Worm (Caenorhabditis elegans) whole organism, L3 larva: ENCODE results near the gene T20B12.5.

Experiments used
- aly-2 ChIP-seq: fragments of 150-350 bp; optimal IDR thresholded peaks from 2 replicates; lab custom pipeline; 2014; ENCODE audit warnings: missing biosample characterization, missing genetic modification characterization
- ceh-16 ChIP-seq: sonication (generic microtip); optimal IDR thresholded peaks from 2 replicates; lab custom pipeline; 2017; ENCODE audit warnings: missing biosample characterization, missing genetic modification characterization
- ceh-28 ChIP-seq: fragments of 150-350 bp; optimal IDR thresholded peaks from 2 replicates; lab custom pipeline; 2014; ENCODE audit warnings: missing biosample characterization, missing genetic modification reagents, missing genetic modification characterization
- ceh-82 ChIP-seq: fragments of 150-350 bp; optimal IDR thresholded peaks from 2 replicates; lab custom pipeline; 2014; ENCODE audit warnings: missing biosample characterization, missing genetic modification characterization
- ceh-9 ChIP-seq: sonication (generic microtip); optimal IDR thresholded peaks from 2 replicates; lab custom pipeline; 2018; ENCODE audit warnings: missing biosample characterization, missing genetic modification characterization
- daf-12 ChIP-seq: fragments of 150-350 bp; optimal IDR thresholded peaks from 2 replicates; lab custom pipeline; 2014; ENCODE audit warnings: missing biosample characterization, missing genetic modification reagents, missing genetic modification characterization
- egl-27 ChIP-seq: sonication (generic microtip); optimal IDR thresholded peaks from 4 replicates; lab custom pipeline; 2017; ENCODE audit warnings: missing biosample characterization, missing genetic modification reagents, missing genetic modification characterization
- elt-1 ChIP-seq: fragments of 150-350 bp; optimal IDR thresholded peaks from 2 replicates; lab custom pipeline; 2014; ENCODE audit warnings: missing biosample characterization, missing genetic modification characterization
- elt-2 ChIP-seq: sonication (generic microtip); optimal IDR thresholded peaks from 2 replicates; lab custom pipeline; 2016; ENCODE audit warnings: missing genetic modification reagents, mild to moderate bottlenecking, missing genetic modification characterization, missing compliant biosample characterization
- elt-3 ChIP-seq, 3 experiments: fragments of 150-350 bp in 1 of 3; sonication (generic microtip) in 2 of 3; optimal IDR thresholded peaks; 2 replicates in 2 of 3; 4 replicates in 1 of 3; lab custom pipeline; 2014 to 2017; ENCODE audit warnings: missing biosample characterization in 3 of 3, missing genetic modification characterization in 3 of 3
- eor-1 ChIP-seq, 2 experiments: fragments of 150-350 bp; optimal IDR thresholded peaks; 2 replicates each; lab custom pipeline; 2014 to 2018; ENCODE audit warnings: missing biosample characterization in 2 of 2, missing genetic modification characterization in 2 of 2
- fkh-10 ChIP-seq: sonication (generic microtip); optimal IDR thresholded peaks from 2 replicates; lab custom pipeline; 2017; ENCODE audit warnings: missing biosample characterization, missing genetic modification reagents, missing genetic modification characterization
- fos-1 ChIP-seq: fragments of 150-350 bp; optimal IDR thresholded peaks from 2 replicates; lab custom pipeline; 2014; ENCODE audit warnings: missing biosample characterization, missing genetic modification characterization
- hmg-11 ChIP-seq: sonication (generic microtip); optimal IDR thresholded peaks from 2 replicates; lab custom pipeline; 2016; ENCODE audit warnings: missing genetic modification characterization, missing compliant biosample characterization
- lin-15B ChIP-seq: fragments of 150-350 bp; optimal IDR thresholded peaks from 2 replicates; lab custom pipeline; 2014; ENCODE audit warnings: missing biosample characterization, missing genetic modification characterization
- lin-39 ChIP-seq: fragments of 150-350 bp; optimal IDR thresholded peaks from 2 replicates; lab custom pipeline; 2018; ENCODE audit warnings: missing biosample characterization, missing genetic modification reagents, missing genetic modification characterization
- lsy-12 ChIP-seq: sonication (generic microtip); optimal IDR thresholded peaks from 2 replicates; lab custom pipeline; 2016; ENCODE audit warnings: mild to moderate bottlenecking, missing genetic modification characterization, missing compliant biosample characterization
- mdl-1 ChIP-seq: fragments of 150-350 bp; optimal IDR thresholded peaks from 2 replicates; lab custom pipeline; 2014; ENCODE audit warnings: missing biosample characterization, missing genetic modification characterization
- mml-1 ChIP-seq: fragments of 150-350 bp; sonication (generic microtip); optimal IDR thresholded peaks from 3 replicates; lab custom pipeline; 2014; ENCODE audit warnings: missing biosample characterization, missing genetic modification characterization
- nfya-1 ChIP-seq: sonication (generic microtip); optimal IDR thresholded peaks from 2 replicates; lab custom pipeline; 2017; ENCODE audit warnings: missing genetic modification characterization, mild to moderate bottlenecking, missing compliant biosample characterization, antibody characterized with exemption, moderate library complexity; ENCODE audit not compliant: insufficient read depth
- nhr-12 ChIP-seq: fragments of 150-350 bp; optimal IDR thresholded peaks from 2 replicates; lab custom pipeline; 2014; ENCODE audit warnings: missing biosample characterization, missing genetic modification characterization
- nhr-23 ChIP-seq: fragments of 150-350 bp; optimal IDR thresholded peaks from 2 replicates; lab custom pipeline; 2014; ENCODE audit warnings: missing biosample characterization, missing genetic modification reagents, missing genetic modification characterization
- nhr-237 ChIP-seq: fragments of 150-350 bp; optimal IDR thresholded peaks from 2 replicates; lab custom pipeline; 2014; ENCODE audit warnings: missing biosample characterization, missing genetic modification characterization
- nhr-28 ChIP-seq: fragments of 150-350 bp; optimal IDR thresholded peaks from 2 replicates; lab custom pipeline; 2014; ENCODE audit warnings: missing biosample characterization, missing genetic modification characterization
- nhr-43 ChIP-seq: sonication (generic microtip); optimal IDR thresholded peaks from 2 replicates; lab custom pipeline; 2016; ENCODE audit warnings: mild to moderate bottlenecking, missing genetic modification characterization, missing compliant biosample characterization; ENCODE audit not compliant: poor library complexity, severe bottlenecking
- nhr-67 ChIP-seq: fragments of 150-350 bp; optimal IDR thresholded peaks from 2 replicates; lab custom pipeline; 2014; ENCODE audit warnings: missing biosample characterization, missing genetic modification characterization
- nhr-76 ChIP-seq: fragments of 150-350 bp; sonication (generic microtip); optimal IDR thresholded peaks from 5 replicates; lab custom pipeline; 2014; ENCODE audit warnings: missing biosample characterization, missing genetic modification characterization
- nhr-77 ChIP-seq: fragments of 150-350 bp; optimal IDR thresholded peaks from 2 replicates; lab custom pipeline; 2014; ENCODE audit warnings: missing biosample characterization, missing genetic modification characterization
- pha-4 ChIP-seq: fragments of 150-350 bp; optimal IDR thresholded peaks from 2 replicates; lab custom pipeline; 2014; ENCODE audit warnings: missing biosample characterization, missing genetic modification reagents, missing genetic modification characterization
- pqm-1 ChIP-seq: fragments of 150-350 bp; optimal IDR thresholded peaks from 2 replicates; lab custom pipeline; 2017; ENCODE audit warnings: missing biosample characterization, missing genetic modification characterization, inconsistent platforms
- sea-2 ChIP-seq: fragments of 150-350 bp; sonication (generic microtip); optimal IDR thresholded peaks from 4 replicates; lab custom pipeline; 2014; ENCODE audit warnings: missing biosample characterization, missing genetic modification reagents, missing genetic modification characterization
- skn-1 ChIP-seq: fragments of 150-350 bp; optimal IDR thresholded peaks from 2 replicates; lab custom pipeline; 2014; ENCODE audit warnings: missing biosample characterization, missing genetic modification characterization
- snpc-4 ChIP-seq: fragments of 150-350 bp; optimal IDR thresholded peaks from 2 replicates; lab custom pipeline; 2014; ENCODE audit warnings: missing biosample characterization, missing genetic modification characterization
- unc-39 ChIP-seq: sonication (generic microtip); optimal IDR thresholded peaks from 4 replicates; lab custom pipeline; 2017; ENCODE audit warnings: missing biosample characterization, missing genetic modification characterization
- unc-62 ChIP-seq: fragments of 150-350 bp; sonication (generic microtip); optimal IDR thresholded peaks from 4 replicates; lab custom pipeline; 2014; ENCODE audit warnings: missing biosample characterization, missing genetic modification reagents, missing genetic modification characterization
- ztf-11 ChIP-seq: fragments of 150-350 bp; optimal IDR thresholded peaks from 2 replicates; lab custom pipeline; 2014; ENCODE audit warnings: missing biosample characterization, missing genetic modification characterization
- ztf-4 ChIP-seq: fragments of 150-350 bp; optimal IDR thresholded peaks from 2 replicates; lab custom pipeline; 2014; ENCODE audit warnings: missing biosample characterization, missing genetic modification characterization

The T20B12.5 gene

DNA sequence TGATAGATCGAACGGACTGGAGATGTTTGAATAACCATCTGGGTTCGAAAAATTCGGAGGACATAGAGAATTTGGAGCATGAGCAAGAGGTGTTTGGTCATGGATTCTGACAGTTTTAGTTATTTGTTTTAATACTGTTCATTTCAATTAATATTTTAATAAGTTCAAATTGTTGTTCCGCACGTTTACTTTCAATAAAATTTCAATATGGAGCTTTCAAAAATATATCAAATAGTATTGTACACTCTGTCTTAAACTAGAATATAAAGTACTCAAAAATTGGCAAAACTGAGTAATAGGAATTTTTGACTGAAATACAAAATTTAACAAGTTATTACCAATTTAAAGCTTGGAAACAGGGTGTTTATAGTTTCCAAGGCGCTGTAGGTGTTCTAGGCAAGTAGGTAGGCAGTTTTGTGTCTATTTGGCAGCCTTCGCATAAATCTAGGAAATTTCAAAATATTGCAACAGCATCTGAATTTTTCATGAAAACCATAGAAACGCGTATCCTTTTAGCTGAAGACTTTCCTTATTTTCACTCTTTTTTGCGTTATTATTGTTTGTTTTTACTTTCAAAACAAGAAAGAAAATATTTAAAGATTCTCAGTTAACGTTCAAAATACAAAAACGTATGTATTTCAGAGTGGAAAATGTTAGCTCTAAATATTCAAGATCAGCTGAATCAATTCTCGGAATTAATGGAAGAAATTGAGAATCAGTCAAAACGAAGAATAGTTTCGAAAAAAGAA lies at the start of gene T20B12.5, which contains the start of gene T20B12.4:
TSS of gene T20B12.5 (minus strand) at position 101 of the 749 bp plus-strand sequence.
TSS of gene T20B12.4 (plus strand) at position 699 of the 749 bp plus-strand sequence.
- TF ChIP-seq mdl-1 (tag; lab: Kevin White, UChicago) (no peak), nhr-23 (tag; lab: Kevin White, UChicago) (no peak), mml-1 (tag; lab: Kevin White, UChicago) (no peak), unc-62 (GFP tag; lab: Kevin White, UChicago) (no peak), egl-27 (no peak), snpc-4 (no peak), sea-2 (no peak)

DNA sequence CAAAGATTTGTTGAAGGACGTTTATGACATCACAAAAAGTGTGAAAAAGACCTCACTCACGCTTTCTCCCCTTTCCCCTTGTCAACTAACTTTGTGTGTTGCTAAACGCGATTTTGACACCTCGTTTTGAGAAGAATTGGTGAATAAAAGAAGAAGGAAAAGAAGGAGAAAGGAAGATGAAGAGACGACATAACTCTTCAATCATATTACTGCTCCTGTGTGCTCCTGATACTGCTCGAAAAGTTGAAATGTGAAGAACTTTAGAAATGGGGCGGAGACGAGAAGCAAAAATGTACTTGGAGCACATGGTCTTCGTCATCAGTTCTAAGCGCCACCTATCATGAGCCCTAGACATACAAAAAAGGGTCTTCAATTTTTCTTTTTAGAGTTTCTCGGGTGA lies 32.1 kb upstream of the T20B12.5 start:
- TF ChIP-seq elt-3 (tag; optimal IDR thresholded peaks at IDR 0.05; lab: Kevin White, UChicago) (no peak), nhr-43 (tag; lab: Kevin White, UChicago) (no peak), ceh-16 (tag; lab: Kevin White, UChicago) (no peak), nhr-237 (tag; lab: Kevin White, UChicago) (no peak), daf-12 (tag; lab: Kevin White, UChicago) (no peak), snpc-4 (no peak), ceh-82 (tag; lab: Kevin White, UChicago) (no peak), fos-1 (tag; lab: Kevin White, UChicago) (no peak), fkh-10 (GFP tag; lab: Kevin White, UChicago) (no peak), ceh-9 (tag; lab: Kevin White, UChicago) (no peak), lin-39 (tag; lab: Kevin White, UChicago) (no peak), pqm-1 (no peak), nhr-28 (no peak)

DNA sequence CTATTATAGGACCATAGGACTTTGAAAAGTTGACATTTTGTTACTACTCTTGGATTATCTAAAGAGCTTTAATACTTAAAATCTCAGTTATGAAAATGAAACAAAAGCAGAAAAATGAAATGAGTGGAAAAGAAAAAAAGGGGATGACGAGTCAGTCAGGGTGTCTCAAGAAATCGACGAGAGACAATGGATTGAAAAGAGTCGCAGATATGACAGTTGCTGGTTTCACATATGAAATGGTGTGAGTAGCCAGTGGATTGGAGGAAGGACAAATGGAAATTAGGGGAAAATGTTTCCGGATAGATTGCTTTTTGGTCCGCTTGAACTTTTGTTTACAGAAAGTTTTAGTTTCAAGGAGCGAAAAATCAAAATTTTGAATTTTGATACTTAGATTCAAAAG lies 30.3 kb upstream of the T20B12.5 start:
- TF ChIP-seq nhr-76 (tag; lab: Kevin White, UChicago) (no peak), ztf-4 (tag; lab: Kevin White, UChicago) (no peak), nhr-67 (tag; lab: Kevin White, UChicago) (no peak), aly-2 (no peak), nfya-1 (tag; lab: Kevin White, UChicago) (peak; percentile 25), elt-1 (tag; lab: Kevin White, UChicago) (no peak)

DNA sequence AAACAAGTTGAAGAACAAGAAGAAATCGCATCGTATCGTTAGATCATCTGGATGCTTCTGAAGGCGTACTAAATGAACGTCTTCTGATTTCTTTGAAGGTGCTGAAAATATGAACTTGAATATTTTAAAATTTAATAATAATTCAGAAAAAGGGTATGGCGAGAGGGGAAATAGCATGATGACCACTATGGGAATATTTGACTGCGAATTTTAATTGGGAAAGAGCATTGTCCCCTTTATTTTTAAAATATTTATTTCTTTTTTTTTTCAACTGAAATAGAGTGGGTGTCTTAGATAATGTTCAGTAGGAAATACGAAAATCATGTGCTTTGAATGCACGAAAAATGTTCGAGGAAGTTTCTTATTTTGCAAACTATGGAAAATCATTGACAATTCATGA lies 28.4 kb upstream of the T20B12.5 start, which contains the start of gene lgc-50:
TSS of gene lgc-50 (minus strand) at position 101 of the 400 bp plus-strand sequence.
- TF ChIP-seq unc-39 (tag; lab: Kevin White, UChicago) = no peak

DNA sequence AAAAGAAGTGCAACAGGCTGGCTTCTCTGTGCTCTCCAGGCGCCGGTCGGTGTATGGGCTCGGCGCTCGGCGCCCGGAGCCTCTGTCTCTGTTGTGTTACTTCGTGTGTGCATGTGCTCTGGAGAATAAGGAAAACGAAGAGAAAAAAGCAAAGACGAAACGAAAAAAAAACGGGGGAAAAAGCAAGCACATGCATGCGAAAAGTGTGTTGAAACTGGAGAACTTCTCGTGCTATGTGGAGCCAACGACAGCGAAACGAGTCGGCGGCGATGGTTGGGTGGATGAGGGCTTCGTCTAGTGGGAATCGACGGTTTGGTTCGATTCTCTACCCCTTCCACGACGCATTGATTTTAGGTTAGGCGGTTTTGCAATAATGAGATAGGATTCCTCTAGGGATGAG lies 20.4 kb upstream of the T20B12.5 start:
- TF ChIP-seq mdl-1 (tag; lab: Kevin White, UChicago) (peak; percentile 9), nfya-1 (tag; lab: Kevin White, UChicago) (peak; percentile 63), nhr-43 (tag; lab: Kevin White, UChicago) (no peak), mml-1 (tag; lab: Kevin White, UChicago) (no peak), ceh-28 (no peak), elt-2 (peak; percentile 60), pqm-1 (peak; percentile 40), lin-39 (tag; lab: Kevin White, UChicago) (peak; percentile 12), snpc-4 (peak; percentile 39), hmg-11 (tag; lab: Kevin White, UChicago) (peak; percentile 50), pha-4 (tag; lab: Kevin White, UChicago) (peak; percentile 44), lsy-12 (peak; percentile 64)

DNA sequence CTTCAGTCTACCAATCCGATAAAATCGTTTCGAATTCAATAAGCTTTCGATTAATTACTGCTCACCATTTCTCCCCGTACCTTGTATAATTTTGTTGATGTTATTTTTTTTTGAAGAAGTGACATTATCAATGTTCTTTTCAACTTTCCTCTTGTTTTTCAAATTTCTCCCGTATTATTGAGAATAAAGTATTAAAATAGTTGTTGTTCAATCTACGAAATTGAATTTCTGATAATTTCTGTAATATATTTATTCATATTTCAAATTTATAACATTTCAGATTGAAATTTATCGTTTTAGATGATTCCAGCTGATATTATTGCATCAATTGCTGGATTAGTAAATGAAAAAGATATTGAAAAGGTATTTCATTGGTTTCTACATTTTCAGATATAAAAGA lies 19.0 kb upstream of the T20B12.5 start, which contains the start of gene trd-1:
TSS of gene trd-1 (plus strand) at position 301 of the 400 bp plus-strand sequence.
- TF ChIP-seq lsy-12 = no peak
- no peak for TF ChIP-seq nhr-77 (tag; lab: Kevin White, UChicago)
- TF ChIP-seq ztf-11 = no peak
- TF ChIP-seq eor-1 (tag; optimal IDR thresholded peaks at IDR 0.05; lab: Kevin White, UChicago) = no peak
- TF ChIP-seq elt-2 = no peak
- no peak for TF ChIP-seq elt-1 (tag; lab: Kevin White, UChicago)
- no peak for TF ChIP-seq nhr-76 (tag; lab: Kevin White, UChicago)
- no peak for TF ChIP-seq ztf-4 (tag; lab: Kevin White, UChicago)
- no peak for TF ChIP-seq nhr-12 (tag; lab: Kevin White, UChicago)
- no peak for TF ChIP-seq mml-1 (tag; lab: Kevin White, UChicago)
- TF ChIP-seq nhr-23 (tag; lab: Kevin White, UChicago) = no peak
- no peak for TF ChIP-seq ceh-82 (tag; lab: Kevin White, UChicago)
- no peak for TF ChIP-seq snpc-4
- no peak for TF ChIP-seq lin-15B (tag; lab: Kevin White, UChicago)
- no peak for TF ChIP-seq hmg-11 (tag; lab: Kevin White, UChicago)
- no peak for TF ChIP-seq sea-2
- TF ChIP-seq skn-1 (tag; lab: Kevin White, UChicago) = no peak
- TF ChIP-seq nhr-43 (tag; lab: Kevin White, UChicago) = no peak
- TF ChIP-seq pqm-1 = no peak
